Worm (Caenorhabditis elegans) whole organism, L3 larva: ENCODE data around the gene F57A10.2.
"Not testable (repeated sequence)": the region's sequence is repeated elsewhere in the genome, so short reads cannot be mapped to it uniquely, and the experiment has no call there.

Experiments used
- ZK546.5 ChIP-seq: sonication (generic microtip); optimal IDR thresholded peaks from 2 replicates; lab custom pipeline; 2017; ENCODE audit warnings: missing biosample characterization, missing genetic modification characterization
- ceh-16 ChIP-seq: sonication (generic microtip); optimal IDR thresholded peaks from 2 replicates; lab custom pipeline; 2017; ENCODE audit warnings: missing biosample characterization, missing genetic modification characterization
- ceh-28 ChIP-seq: fragments of 150-350 bp; optimal IDR thresholded peaks from 2 replicates; lab custom pipeline; 2014; ENCODE audit warnings: missing biosample characterization, missing genetic modification reagents, missing genetic modification characterization
- ceh-82 ChIP-seq: fragments of 150-350 bp; optimal IDR thresholded peaks from 2 replicates; lab custom pipeline; 2014; ENCODE audit warnings: missing biosample characterization, missing genetic modification characterization
- ceh-9 ChIP-seq: sonication (generic microtip); optimal IDR thresholded peaks from 2 replicates; lab custom pipeline; 2018; ENCODE audit warnings: missing biosample characterization, missing genetic modification characterization
- daf-12 ChIP-seq: fragments of 150-350 bp; optimal IDR thresholded peaks from 2 replicates; lab custom pipeline; 2014; ENCODE audit warnings: missing biosample characterization, missing genetic modification reagents, missing genetic modification characterization
- egl-27 ChIP-seq: sonication (generic microtip); optimal IDR thresholded peaks from 4 replicates; lab custom pipeline; 2017; ENCODE audit warnings: missing biosample characterization, missing genetic modification reagents, missing genetic modification characterization
- elt-1 ChIP-seq: fragments of 150-350 bp; optimal IDR thresholded peaks from 2 replicates; lab custom pipeline; 2014; ENCODE audit warnings: missing biosample characterization, missing genetic modification characterization
- elt-2 ChIP-seq: sonication (generic microtip); optimal IDR thresholded peaks from 2 replicates; lab custom pipeline; 2016; ENCODE audit warnings: missing genetic modification reagents, mild to moderate bottlenecking, missing genetic modification characterization, missing compliant biosample characterization
- eor-1 ChIP-seq, 2 experiments: fragments of 150-350 bp; optimal IDR thresholded peaks; 2 replicates each; lab custom pipeline; 2014 to 2018; ENCODE audit warnings: missing biosample characterization in 2 of 2, missing genetic modification characterization in 2 of 2
- fkh-10 ChIP-seq: sonication (generic microtip); optimal IDR thresholded peaks from 2 replicates; lab custom pipeline; 2017; ENCODE audit warnings: missing biosample characterization, missing genetic modification reagents, missing genetic modification characterization
- fkh-2 ChIP-seq: fragments of 150-350 bp; optimal IDR thresholded peaks from 2 replicates; lab custom pipeline; 2014; ENCODE audit warnings: missing biosample characterization, missing genetic modification reagents, missing genetic modification characterization
- fos-1 ChIP-seq: fragments of 150-350 bp; optimal IDR thresholded peaks from 2 replicates; lab custom pipeline; 2014; ENCODE audit warnings: missing biosample characterization, missing genetic modification characterization
- hmg-11 ChIP-seq: sonication (generic microtip); optimal IDR thresholded peaks from 2 replicates; lab custom pipeline; 2016; ENCODE audit warnings: missing genetic modification characterization, missing compliant biosample characterization
- jun-1 ChIP-seq: fragments of 150-350 bp; optimal IDR thresholded peaks from 2 replicates; lab custom pipeline; 2014; ENCODE audit warnings: missing biosample characterization, missing genetic modification reagents, missing genetic modification characterization
- lin-39 ChIP-seq: fragments of 150-350 bp; optimal IDR thresholded peaks from 2 replicates; lab custom pipeline; 2018; ENCODE audit warnings: missing biosample characterization, missing genetic modification reagents, missing genetic modification characterization
- lsy-12 ChIP-seq: sonication (generic microtip); optimal IDR thresholded peaks from 2 replicates; lab custom pipeline; 2016; ENCODE audit warnings: mild to moderate bottlenecking, missing genetic modification characterization, missing compliant biosample characterization
- nhr-12 ChIP-seq: fragments of 150-350 bp; optimal IDR thresholded peaks from 2 replicates; lab custom pipeline; 2014; ENCODE audit warnings: missing biosample characterization, missing genetic modification characterization
- nhr-28 ChIP-seq: fragments of 150-350 bp; optimal IDR thresholded peaks from 2 replicates; lab custom pipeline; 2014; ENCODE audit warnings: missing biosample characterization, missing genetic modification characterization
- nhr-43 ChIP-seq: sonication (generic microtip); optimal IDR thresholded peaks from 2 replicates; lab custom pipeline; 2016; ENCODE audit warnings: mild to moderate bottlenecking, missing genetic modification characterization, missing compliant biosample characterization; ENCODE audit not compliant: poor library complexity, severe bottlenecking
- nhr-67 ChIP-seq: fragments of 150-350 bp; optimal IDR thresholded peaks from 2 replicates; lab custom pipeline; 2014; ENCODE audit warnings: missing biosample characterization, missing genetic modification characterization
- nhr-76 ChIP-seq: fragments of 150-350 bp; sonication (generic microtip); optimal IDR thresholded peaks from 5 replicates; lab custom pipeline; 2014; ENCODE audit warnings: missing biosample characterization, missing genetic modification characterization
- nhr-77 ChIP-seq: fragments of 150-350 bp; optimal IDR thresholded peaks from 2 replicates; lab custom pipeline; 2014; ENCODE audit warnings: missing biosample characterization, missing genetic modification characterization
- pha-4 ChIP-seq: fragments of 150-350 bp; optimal IDR thresholded peaks from 2 replicates; lab custom pipeline; 2014; ENCODE audit warnings: missing biosample characterization, missing genetic modification reagents, missing genetic modification characterization
- pqm-1 ChIP-seq: fragments of 150-350 bp; optimal IDR thresholded peaks from 2 replicates; lab custom pipeline; 2017; ENCODE audit warnings: missing biosample characterization, missing genetic modification characterization, inconsistent platforms
- sea-2 ChIP-seq: fragments of 150-350 bp; sonication (generic microtip); optimal IDR thresholded peaks from 4 replicates; lab custom pipeline; 2014; ENCODE audit warnings: missing biosample characterization, missing genetic modification reagents, missing genetic modification characterization
- skn-1 ChIP-seq: fragments of 150-350 bp; optimal IDR thresholded peaks from 2 replicates; lab custom pipeline; 2014; ENCODE audit warnings: missing biosample characterization, missing genetic modification characterization
- snpc-4 ChIP-seq: fragments of 150-350 bp; optimal IDR thresholded peaks from 2 replicates; lab custom pipeline; 2014; ENCODE audit warnings: missing biosample characterization, missing genetic modification characterization
- unc-39 ChIP-seq: sonication (generic microtip); optimal IDR thresholded peaks from 4 replicates; lab custom pipeline; 2017; ENCODE audit warnings: missing biosample characterization, missing genetic modification characterization
- unc-62 ChIP-seq: fragments of 150-350 bp; sonication (generic microtip); optimal IDR thresholded peaks from 4 replicates; lab custom pipeline; 2014; ENCODE audit warnings: missing biosample characterization, missing genetic modification reagents, missing genetic modification characterization
- zag-1 ChIP-seq: fragments of 150-350 bp; optimal IDR thresholded peaks from 2 replicates; lab custom pipeline; 2014; ENCODE audit warnings: missing biosample characterization, missing genetic modification characterization
- ztf-11 ChIP-seq: fragments of 150-350 bp; optimal IDR thresholded peaks from 2 replicates; lab custom pipeline; 2014; ENCODE audit warnings: missing biosample characterization, missing genetic modification characterization
- ztf-4 ChIP-seq: fragments of 150-350 bp; optimal IDR thresholded peaks from 2 replicates; lab custom pipeline; 2014; ENCODE audit warnings: missing biosample characterization, missing genetic modification characterization

The F57A10.2 gene

DNA sequence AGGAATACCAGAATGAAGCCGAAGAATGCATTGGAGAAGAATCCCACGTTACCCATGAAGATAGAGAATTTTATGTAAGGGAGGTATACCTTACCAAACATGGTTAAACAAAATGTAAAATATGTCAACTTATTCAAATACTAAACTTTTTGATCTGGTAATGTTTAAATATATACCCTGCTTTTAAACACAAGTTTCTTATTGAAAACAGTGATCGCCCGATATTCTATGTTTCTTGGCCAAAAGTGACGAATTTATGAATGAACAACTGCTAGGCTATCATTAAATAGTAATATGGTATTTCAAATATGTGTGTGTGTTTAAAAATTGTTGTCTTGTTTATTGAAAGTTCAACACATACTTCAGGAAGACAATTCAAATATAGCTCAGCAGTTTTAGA lies 18.0 kb upstream of the F57A10.2 start, which contains the start of gene T23D5.8:
TSS of gene T23D5.8 (minus strand) at position 101 of the 400 bp plus-strand sequence.
- TF ChIP-seq ZK546.5, nhr-76, egl-27 (tag; lab: Kevin White, UChicago): not testable (repeated sequence)

DNA sequence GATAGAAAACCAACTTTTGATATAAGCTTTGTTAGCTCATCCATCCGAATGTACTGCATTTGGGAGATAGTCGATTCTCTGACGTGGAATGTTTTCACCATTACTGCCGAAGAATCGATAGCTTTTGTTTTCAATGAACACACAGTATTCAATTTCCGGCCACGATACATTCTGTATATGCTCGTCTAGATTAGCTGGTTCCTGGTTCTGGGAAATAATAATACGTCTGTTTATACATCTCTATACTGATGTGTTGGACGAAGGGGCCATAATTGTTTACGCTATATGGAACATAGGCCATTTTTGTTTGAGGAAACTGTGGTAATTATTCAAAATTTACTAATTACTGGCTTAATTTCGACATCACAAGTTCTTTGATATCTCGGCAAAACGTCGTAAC lies 16.2 kb upstream of the F57A10.2 start, which contains the start of gene str-6:
TSS of gene str-6 (minus strand) at position 101 of the 400 bp plus-strand sequence.
- TF ChIP-seq daf-12, result no peak
- no peak for TF ChIP-seq eor-1 (tag; optimal IDR thresholded peaks at IDR 0.05; lab: Kevin White, UChicago)
- no peak for TF ChIP-seq unc-39 (tag; lab: Kevin White, UChicago)
- TF ChIP-seq zag-1, result no peak
- TF ChIP-seq elt-2 (tag; lab: Kevin White, UChicago), result no peak
- no peak for TF ChIP-seq nhr-28 (tag; lab: Kevin White, UChicago)
- TF ChIP-seq ceh-16 (tag; lab: Kevin White, UChicago), result no peak
- TF ChIP-seq hmg-11 (tag; lab: Kevin White, UChicago), result no peak
- TF ChIP-seq nhr-77 (tag; lab: Kevin White, UChicago), result no peak
- no peak for TF ChIP-seq ztf-11
- no peak for TF ChIP-seq jun-1 (tag; lab: Kevin White, UChicago)
- no peak for TF ChIP-seq ceh-9 (tag; lab: Kevin White, UChicago)
- no peak for TF ChIP-seq fkh-2 (tag; lab: Kevin White, UChicago)
- no peak for TF ChIP-seq unc-62
- no peak for TF ChIP-seq egl-27 (tag; lab: Kevin White, UChicago)
- no peak for TF ChIP-seq lin-39
- TF ChIP-seq ceh-82 (tag; lab: Kevin White, UChicago), result no peak

DNA sequence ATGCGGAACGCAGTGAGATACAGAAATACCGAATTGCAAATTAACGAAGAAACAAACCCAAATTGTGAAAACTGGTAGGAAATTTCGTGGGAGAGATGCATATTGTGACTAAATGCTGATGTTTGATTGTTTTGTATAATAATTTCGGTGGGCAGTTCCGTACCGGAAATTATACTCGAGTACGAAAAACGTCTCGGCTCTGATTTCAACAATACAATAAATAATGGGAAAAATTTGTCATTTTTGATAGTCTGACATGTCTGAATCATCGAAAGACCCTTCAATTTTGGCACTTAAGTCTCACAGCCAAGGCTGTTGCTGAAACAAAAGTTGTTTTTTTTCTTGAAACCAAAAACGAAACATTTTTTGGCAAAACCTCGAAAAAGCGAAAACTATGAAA lies 14.3 kb upstream of the F57A10.2 start, which contains the start of gene str-43:
TSS of gene str-43 (minus strand) at position 101 of the 400 bp plus-strand sequence.
- TF ChIP-seq nhr-43 (tag; lab: Kevin White, UChicago) (no peak), ceh-28 (tag; lab: Kevin White, UChicago) (no peak), nhr-67 (no peak), ceh-9 (tag; lab: Kevin White, UChicago) (no peak), unc-62 (no peak), fkh-10 (GFP tag; lab: Kevin White, UChicago) (no peak), pqm-1 (tag; lab: Kevin White, UChicago) (no peak), ceh-16 (tag; lab: Kevin White, UChicago) (no peak), elt-1 (tag; lab: Kevin White, UChicago) (no peak), sea-2 (GFP tag; lab: Kevin White, UChicago) (no peak), fos-1 (tag; lab: Kevin White, UChicago) (no peak), pha-4 (tag; lab: Kevin White, UChicago) (no peak), lsy-12 (tag; lab: Kevin White, UChicago) (no peak), nhr-28 (tag; lab: Kevin White, UChicago) (no peak), ztf-4 (tag; lab: Kevin White, UChicago) (no peak), nhr-77 (tag; lab: Kevin White, UChicago) (no peak), nhr-12 (tag; lab: Kevin White, UChicago) (no peak), egl-27 (tag; lab: Kevin White, UChicago) (no peak), skn-1 (tag; lab: Kevin White, UChicago) (no peak), snpc-4 (tag; lab: Kevin White, UChicago) (no peak)

DNA sequence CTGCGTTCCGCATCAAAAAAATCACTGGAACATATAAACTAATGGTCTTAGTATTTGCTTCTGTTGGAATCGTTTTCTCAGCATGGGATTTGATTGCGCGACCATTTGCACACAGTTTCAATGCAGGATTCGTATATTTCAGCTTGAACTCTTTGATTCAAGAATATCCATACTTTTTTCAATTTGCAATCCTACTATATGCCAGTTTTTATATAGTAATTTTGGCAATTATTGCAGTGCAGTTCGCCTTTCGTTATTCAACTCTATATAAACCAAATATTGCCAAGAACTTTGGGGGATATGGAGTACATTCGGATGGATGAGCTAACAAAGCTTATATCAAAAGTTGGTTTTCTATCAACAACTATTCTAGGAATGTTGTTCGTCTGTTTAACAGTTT lies 13.4 kb upstream of the F57A10.2 start, which contains the start of gene str-5:
TSS of gene str-5 (plus strand) at position 301 of the 400 bp plus-strand sequence.
- not testable (repeated sequence) for TF ChIP-seq daf-12; nhr-43 (tag; lab: Kevin White, UChicago); ZK546.5 (tag; lab: Kevin White, UChicago)

DNA sequence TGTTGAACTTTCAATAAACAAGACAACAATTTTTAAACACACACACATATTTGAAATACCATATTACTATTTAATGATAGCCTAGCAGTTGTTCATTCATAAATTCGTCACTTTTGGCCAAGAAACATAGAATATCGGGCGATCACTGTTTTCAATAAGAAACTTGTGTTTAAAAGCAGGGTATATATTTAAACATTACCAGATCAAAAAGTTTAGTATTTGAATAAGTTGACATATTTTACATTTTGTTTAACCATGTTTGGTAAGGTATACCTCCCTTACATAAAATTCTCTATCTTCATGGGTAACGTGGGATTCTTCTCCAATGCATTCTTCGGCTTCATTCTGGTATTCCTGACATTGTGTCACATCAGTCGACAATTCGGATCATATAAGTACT lies 11.6 kb upstream of the F57A10.2 start, which contains the start of gene str-8:
TSS of gene str-8 (plus strand) at position 301 of the 400 bp plus-strand sequence.
- not testable (repeated sequence) for TF ChIP-seq sea-2 (GFP tag; lab: Kevin White, UChicago); unc-62; lsy-12 (tag; lab: Kevin White, UChicago)
- TF ChIP-seq, all 47 proteins: peak for 0; not testable (repeated sequence) for 47
